Fruit fly (Drosophila melanogaster) whole organism, embryonic: Measurements from ENCODE around the gene CG18557.

Experiments
- B-H1 ChIP-seq: fragments of 200-800 bp; sonication (Bioruptor generic); IDR thresholded peaks from 3 replicates; pipeline ENCODE4 v1.3.6; 2022; ENCODE audit warnings: missing biosample characterization, missing genetic modification characterization
- Bdp1 ChIP-seq: fragments of 200-800 bp; sonication (Bioruptor generic); optimal IDR thresholded peaks from 3 replicates; lab custom pipeline; 2016; ENCODE audit warnings: missing biosample characterization, missing genetic modification characterization
- CG10462 ChIP-seq: fragments of 200-800 bp; sonication (Bioruptor generic); optimal IDR thresholded peaks from 2 replicates; lab custom pipeline; 2016; ENCODE audit warnings: missing biosample characterization, missing genetic modification characterization
- CG10979 ChIP-seq: fragments of 200-800 bp; sonication (Bioruptor generic); optimal IDR thresholded peaks from 2 replicates; lab custom pipeline; 2018; ENCODE audit warnings: missing biosample characterization, mild to moderate bottlenecking, missing genetic modification characterization, moderate library complexity
- CG11093 ChIP-seq: fragments of 200-800 bp; sonication (Bioruptor generic); IDR thresholded peaks from 3 replicates; pipeline ENCODE4 v1.3.6; 2022; ENCODE audit warnings: missing biosample characterization, missing genetic modification characterization
- CG1529 ChIP-seq: fragments of 200-800 bp; sonication (Bioruptor generic); optimal IDR thresholded peaks from 3 replicates; lab custom pipeline; 2018; ENCODE audit warnings: missing biosample characterization, missing genetic modification characterization
- CG1603 ChIP-seq: fragments of 200-800 bp; sonication (Bioruptor generic); optimal IDR thresholded peaks from 2 replicates; lab custom pipeline; 2019; ENCODE audit warnings: missing biosample characterization, mild to moderate bottlenecking, missing genetic modification characterization, moderate library complexity
- CG17802 ChIP-seq: fragments of 200-800 bp; sonication (Bioruptor generic); optimal IDR thresholded peaks from 2 replicates; lab custom pipeline; 2018; ENCODE audit warnings: missing biosample characterization, mild to moderate bottlenecking, missing genetic modification characterization, moderate library complexity
- CG3065 ChIP-seq: fragments of 200-800 bp; sonication (Bioruptor generic); optimal IDR thresholded peaks from 2 replicates; lab custom pipeline; 2016; ENCODE audit warnings: missing biosample characterization, missing genetic modification characterization
- CG32767 ChIP-seq: fragments of 200-800 bp; sonication (Bioruptor generic); IDR thresholded peaks from 2 replicates; pipeline ENCODE4 v1.3.6; 2022; ENCODE audit warnings: missing biosample characterization, missing genetic modification characterization
- CG34224 ChIP-seq: fragments of 200-800 bp; sonication (Bioruptor generic); IDR thresholded peaks from 3 replicates; pipeline ENCODE4 v1.3.6; 2022; ENCODE audit warnings: missing biosample characterization, missing genetic modification characterization; ENCODE audit not compliant: partially characterized antibody
- CG34422 ChIP-seq: fragments of 200-800 bp; sonication (Bioruptor generic); IDR thresholded peaks from 3 replicates; pipeline ENCODE4 v1.3.6; 2022; ENCODE audit warnings: missing biosample characterization, missing genetic modification characterization
- CG3847 ChIP-seq: fragments of 200-800 bp; sonication (Bioruptor generic); IDR thresholded peaks from 2 replicates; pipeline ENCODE4 v1.3.6; 2022; ENCODE audit warnings: missing biosample characterization, missing genetic modification characterization
- CG4707 ChIP-seq: fragments of 200-800 bp; sonication (Bioruptor generic); optimal IDR thresholded peaks from 2 replicates; lab custom pipeline; 2018; ENCODE audit warnings: missing biosample characterization, mild to moderate bottlenecking, missing genetic modification characterization, moderate library complexity
- CG4854 ChIP-seq: fragments of 200-800 bp; sonication (Bioruptor generic); optimal IDR thresholded peaks from 2 replicates; lab custom pipeline; 2016; ENCODE audit warnings: missing biosample characterization, missing genetic modification characterization, inconsistent platforms
- CG6689 ChIP-seq: fragments of 200-800 bp; sonication (Bioruptor generic); IDR thresholded peaks from 2 replicates; pipeline ENCODE4 v1.3.6; 2022; ENCODE audit warnings: missing biosample characterization, missing genetic modification characterization
- CG6765 ChIP-seq: fragments of 200-800 bp; sonication (Bioruptor generic); optimal IDR thresholded peaks from 3 replicates; lab custom pipeline; 2017; ENCODE audit warnings: missing biosample characterization, mild to moderate bottlenecking, missing genetic modification characterization
- CG7928 ChIP-seq: fragments of 200-800 bp; sonication (Bioruptor generic); optimal IDR thresholded peaks from 2 replicates; lab custom pipeline; 2017; ENCODE audit warnings: missing biosample characterization, mild to moderate bottlenecking, missing genetic modification characterization
- CG9215 ChIP-seq: fragments of 200-800 bp; sonication (Bioruptor generic); IDR thresholded peaks from 2 replicates; pipeline ENCODE4 v1.3.6; 2022; ENCODE audit warnings: missing biosample characterization, missing genetic modification characterization
- Dip2 ChIP-seq: fragments of 200-800 bp; sonication (Bioruptor generic); IDR thresholded peaks from 2 replicates; pipeline ENCODE4 v1.3.6; 2022; ENCODE audit warnings: missing biosample characterization, missing genetic modification characterization
- Fer1 ChIP-seq: fragments of 200-800 bp; sonication (Bioruptor generic); optimal IDR thresholded peaks from 2 replicates; lab custom pipeline; 2017; ENCODE audit warnings: missing biosample characterization, mild to moderate bottlenecking, missing genetic modification characterization
- Hr51 ChIP-seq, 2 experiments: fragments of 200-800 bp; sonication (Bioruptor generic); optimal IDR thresholded peaks; 2 replicates in 1 of 2; 3 replicates in 1 of 2; lab custom pipeline; 2016 to 2018; ENCODE audit warnings: missing biosample characterization in 2 of 2, missing genetic modification characterization in 2 of 2, mild to moderate bottlenecking in 1 of 2, moderate library complexity in 1 of 2
- Hr78 ChIP-seq, 2 experiments: fragments of 200-800 bp in 1 of 2; fragments of >200 bp in 1 of 2; sonication (Bioruptor generic) in 1 of 2; optimal IDR thresholded peaks; 2 replicates each; lab custom pipeline; 2017 to 2019; ENCODE audit warnings: missing biosample characterization in 2 of 2, missing genetic modification characterization in 2 of 2, mild to moderate bottlenecking in 1 of 2, moderate library complexity in 1 of 2
- Jarid2 ChIP-seq: fragments of 200-800 bp; sonication (Bioruptor generic); optimal IDR thresholded peaks from 3 replicates; lab custom pipeline; 2017; ENCODE audit warnings: mild to moderate bottlenecking, missing biosample characterization, missing genetic modification reagents, missing genetic modification characterization
- Med ChIP-seq: fragments of 200-800 bp; sonication (Bioruptor generic); peaks from one replicate; lab custom pipeline; 2016; ENCODE audit warnings: missing biosample characterization, missing genetic modification characterization, mild to moderate bottlenecking, inconsistent platforms, moderate library complexity
- NfI ChIP-seq: fragments of 200-800 bp; sonication (Bioruptor generic); optimal IDR thresholded peaks from 3 replicates; lab custom pipeline; 2018; ENCODE audit warnings: missing biosample characterization, mild to moderate bottlenecking, missing genetic modification characterization, moderate library complexity
- Poxn ChIP-seq: fragments of 200-800 bp; sonication (Bioruptor generic); IDR thresholded peaks from 2 replicates; pipeline ENCODE4 v1.3.6; 2022; ENCODE audit warnings: missing biosample characterization, missing genetic modification characterization
- Scr ChIP-seq: fragments of 200-800 bp; sonication (Bioruptor generic); IDR thresholded peaks from 2 replicates; pipeline ENCODE4 v1.3.6; 2022; ENCODE audit warnings: missing biosample characterization, missing genetic modification characterization; ENCODE audit not compliant: partially characterized antibody
- Sox100B ChIP-seq: fragments of 200-800 bp; sonication (Bioruptor generic); optimal IDR thresholded peaks from 3 replicates; lab custom pipeline; 2018; ENCODE audit warnings: missing biosample characterization, mild to moderate bottlenecking, missing genetic modification characterization
- Sox102F ChIP-seq: fragments of 200-800 bp; sonication (Bioruptor generic); optimal IDR thresholded peaks from 2 replicates; lab custom pipeline; 2018; ENCODE audit warnings: missing biosample characterization, mild to moderate bottlenecking, missing genetic modification characterization, moderate library complexity
- Taf1 ChIP-seq: fragments of 200-800 bp; sonication (Bioruptor generic); IDR thresholded peaks from 2 replicates; pipeline ENCODE4 v1.3.6; 2022; ENCODE audit warnings: missing biosample characterization, missing genetic modification characterization
- Xbp1 ChIP-seq: fragments of 200-800 bp; sonication (Bioruptor generic); optimal IDR thresholded peaks from 3 replicates; lab custom pipeline; 2016; ENCODE audit warnings: missing biosample characterization, mild to moderate bottlenecking, missing genetic modification characterization
- ab ChIP-seq: fragments of 200-800 bp; sonication (Bioruptor generic); optimal IDR thresholded peaks from 2 replicates; lab custom pipeline; 2016; ENCODE audit warnings: missing biosample characterization, missing genetic modification characterization
- amos ChIP-seq: fragments of 200-800 bp; sonication (Bioruptor generic); IDR thresholded peaks from 2 replicates; pipeline ENCODE4 v1.3.6; 2022; ENCODE audit warnings: missing biosample characterization, missing genetic modification characterization; ENCODE audit not compliant: partially characterized antibody
- fd64A ChIP-seq: fragments of 200-800 bp; sonication (Bioruptor generic); optimal IDR thresholded peaks from 3 replicates; lab custom pipeline; 2018; ENCODE audit warnings: missing biosample characterization, mild to moderate bottlenecking, missing genetic modification characterization
- ftz-f1 ChIP-seq: fragments of 200-800 bp; sonication (Bioruptor generic); optimal IDR thresholded peaks from 2 replicates; lab custom pipeline; 2016; ENCODE audit warnings: missing biosample characterization, missing genetic modification characterization
- gce ChIP-seq: fragments of 200-800 bp; sonication (Bioruptor generic); IDR thresholded peaks from 3 replicates; pipeline ENCODE4 v1.3.6; 2022; ENCODE audit warnings: missing biosample characterization, missing genetic modification characterization
- grn ChIP-seq: fragments of 200-800 bp; sonication (Bioruptor generic); optimal IDR thresholded peaks from 3 replicates; lab custom pipeline; 2017; ENCODE audit warnings: missing biosample characterization, missing genetic modification characterization
- lola ChIP-seq, 3 experiments: fragments of >200 bp in 2 of 3; fragments of 200-800 bp in 1 of 3; sonication (Bioruptor generic) in 1 of 3; optimal IDR thresholded peaks; 2 replicates each; lab custom pipeline; 2017 to 2019; ENCODE audit warnings: missing biosample characterization in 3 of 3, missing genetic modification characterization in 3 of 3, mild to moderate bottlenecking in 1 of 3, moderate library complexity in 1 of 3
- rib ChIP-seq: fragments of 200-800 bp; sonication (Bioruptor generic); IDR thresholded peaks from 2 replicates; pipeline ENCODE4 v1.3.6; 2022; ENCODE audit warnings: missing biosample characterization, missing genetic modification characterization
- sens-2 ChIP-seq: fragments of 200-800 bp; sonication (Bioruptor generic); IDR thresholded peaks from 2 replicates; pipeline ENCODE4 v1.3.6; 2022; ENCODE audit warnings: missing biosample characterization, missing genetic modification characterization
- shn ChIP-seq: fragments of 200-800 bp; sonication (Bioruptor generic); optimal IDR thresholded peaks from 3 replicates; lab custom pipeline; 2016; ENCODE audit warnings: missing biosample characterization, missing genetic modification characterization
- sna ChIP-seq: fragments of 200-800 bp; sonication (Bioruptor generic); IDR thresholded peaks from 2 replicates; pipeline ENCODE4 v1.3.6; 2022; ENCODE audit warnings: missing biosample characterization, missing genetic modification characterization; ENCODE audit not compliant: partially characterized antibody
- so ChIP-seq: fragments of 200-800 bp; sonication (Bioruptor generic); IDR thresholded peaks from 3 replicates; pipeline ENCODE4 v1.3.6; 2022; ENCODE audit warnings: missing biosample characterization, missing genetic modification characterization
- sr ChIP-seq: fragments of 200-800 bp; sonication (Bioruptor generic); IDR thresholded peaks from 3 replicates; pipeline ENCODE4 v1.3.6; 2022; ENCODE audit warnings: missing biosample characterization, missing genetic modification characterization
- tna ChIP-seq: fragments of 200-800 bp; sonication (Bioruptor generic); IDR thresholded peaks from 2 replicates; pipeline ENCODE4 v1.3.6; 2022; ENCODE audit warnings: missing biosample characterization, missing genetic modification characterization; ENCODE audit not compliant: partially characterized antibody
- z ChIP-seq: fragments of 200-800 bp; sonication (Bioruptor generic); IDR thresholded peaks from 3 replicates; pipeline ENCODE4 v1.3.6; 2022; ENCODE audit warnings: missing biosample characterization, missing genetic modification characterization

CG18557 gene

dm6 chr2L:2855773-2856615 lies 10.5 kb upstream of the CG18557 start, which contains the start of the genes CG3104 and RpS21 (continued):
- peak; percentile 85 for TF ChIP-seq Fer1 (GFP tag; lab: Kevin White, UChicago)
- TF ChIP-seq CG3065 (GFP tag; lab: Kevin White, UChicago), result peak; percentile 57
- peak in 1 of 3 experiments; percentile 71 for TF ChIP-seq lola (GFP tag; optimal IDR thresholded peaks at IDR 0.05; lab: Kevin White, UChicago)
- TF ChIP-seq Hr51 (GFP tag; optimal IDR thresholded peaks at IDR 0.05; lab: Kevin White, UChicago), result peak; percentile 53 to 83
- peak; percentile 63; the same call in 1 of the 2 replicates for TF ChIP-seq CG32767
- peak; percentile 67 for TF ChIP-seq Bdp1 (GFP tag; lab: Kevin White, UChicago)
- TF ChIP-seq shn (GFP tag; lab: Kevin White, UChicago), result peak; percentile 81
- peak; percentile 55 for TF ChIP-seq fd64A (GFP tag; lab: Kevin White, UChicago)
- TF ChIP-seq sens-2 (GFP tag; lab: Robert Waterston, UW), result peak; percentile 89
- TF ChIP-seq CG11093, result peak; percentile 62; the same call in 2 of the 3 replicates
- peak; percentile 80 for TF ChIP-seq CG17802
- peak; percentile 81 for TF ChIP-seq Sox100B (GFP tag; lab: Kevin White, UChicago)
- no peak for TF ChIP-seq Dip2 (GFP tag; lab: Robert Waterston, UW)
- peak; percentile 78 for TF ChIP-seq Taf1 (GFP tag; lab: Robert Waterston, UW)
- peak; percentile 71 for TF ChIP-seq ab (GFP tag; lab: Kevin White, UChicago)
- peak; percentile 92 for TF ChIP-seq Xbp1 (GFP tag; lab: Kevin White, UChicago)
- peak; percentile 75 for TF ChIP-seq CG4854
- peak; percentile 92 for TF ChIP-seq CG3847 (GFP tag; lab: Robert Waterston, UW)
- TF ChIP-seq Poxn (GFP tag; lab: Robert Waterston, UW), result 0 out of 2 replicates have a peak, but pooled peaks have one; percentile 55
- peak; percentile 76 for TF ChIP-seq B-H1 (GFP tag; lab: Robert Waterston, UW)
- peak; percentile 25 for TF ChIP-seq CG10462
- TF ChIP-seq rib (GFP tag; lab: Robert Waterston, UW), result peak; percentile 31; the same call in 1 of the 2 replicates
- peak; percentile 66 for TF ChIP-seq grn (GFP tag; lab: Kevin White, UChicago)
- TF ChIP-seq Scr (GFP tag; lab: Robert Waterston, UW), result no peak
- TF ChIP-seq CG1529 (GFP tag; lab: Kevin White, UChicago), result peak; percentile 74
- TF ChIP-seq CG6689 (GFP tag; lab: Robert Waterston, UW), result peak; percentile 62
- peak; percentile 83; the same call in 2 of the 3 replicates for TF ChIP-seq gce (GFP tag; lab: Robert Waterston, UW)
- TF ChIP-seq CG6765 (GFP tag; lab: Kevin White, UChicago), result peak; percentile 92
- TF ChIP-seq tna (GFP tag; lab: Robert Waterston, UW), result no peak
- TF ChIP-seq CG4707 (GFP tag; lab: Kevin White, UChicago), result peak; percentile 69
- TF ChIP-seq, all 482 proteins: peak for 423

dm6 chr2L:2855204-2855768 lies 9.8 kb upstream of the CG18557 start:
- peak; percentile 16; the same call in 1 of the 3 replicates for TF ChIP-seq CG34422 (GFP tag; lab: Robert Waterston, UW)
- TF ChIP-seq Sox102F (GFP tag; lab: Kevin White, UChicago), result peak; percentile 17
- peak; percentile 46 for TF ChIP-seq CG1603 (tag; lab: Kevin White, UChicago)
- peak; percentile 2 for TF ChIP-seq amos (GFP tag; lab: Robert Waterston, UW)
- no peak for TF ChIP-seq CG10979 (tag; lab: Kevin White, UChicago)
- TF ChIP-seq CG9215 (GFP tag; lab: Robert Waterston, UW), result no peak
- TF ChIP-seq Med (GFP tag; lab: Kevin White, UChicago), result peak; percentile 16
- TF ChIP-seq sna (GFP tag; lab: Robert Waterston, UW), result 0 out of 2 replicates have a peak, but pooled peaks have one; percentile 17
- TF ChIP-seq sr (GFP tag; lab: Robert Waterston, UW), result 0 out of 3 replicates have a peak, but pooled peaks have one; percentile 3
- TF ChIP-seq Jarid2 (GFP tag; lab: Kevin White, UChicago), result peak; percentile 59
- no peak for TF ChIP-seq CG34224 (GFP tag; lab: Robert Waterston, UW)
- peak; percentile 2 for TF ChIP-seq NfI (GFP tag; lab: Kevin White, UChicago)
- TF ChIP-seq Hr78 (GFP tag; optimal IDR thresholded peaks at IDR 0.05; lab: Kevin White, UChicago), result peak in 1 of 2 experiments; percentile 99
- TF ChIP-seq CG7928 (GFP tag; lab: Kevin White, UChicago), result no peak
- peak; percentile 71 for TF ChIP-seq ftz-f1 (GFP tag; lab: Kevin White, UChicago)
- TF ChIP-seq z (GFP tag; lab: Robert Waterston, UW), result 0 out of 3 replicates have a peak, but pooled peaks have one; percentile 39
- TF ChIP-seq so, result 0 out of 3 replicates have a peak, but pooled peaks have one; percentile 48
